Worm (Caenorhabditis elegans): ENCODE results near the gene ubc-15.

The ubc-15 gene

DNA sequence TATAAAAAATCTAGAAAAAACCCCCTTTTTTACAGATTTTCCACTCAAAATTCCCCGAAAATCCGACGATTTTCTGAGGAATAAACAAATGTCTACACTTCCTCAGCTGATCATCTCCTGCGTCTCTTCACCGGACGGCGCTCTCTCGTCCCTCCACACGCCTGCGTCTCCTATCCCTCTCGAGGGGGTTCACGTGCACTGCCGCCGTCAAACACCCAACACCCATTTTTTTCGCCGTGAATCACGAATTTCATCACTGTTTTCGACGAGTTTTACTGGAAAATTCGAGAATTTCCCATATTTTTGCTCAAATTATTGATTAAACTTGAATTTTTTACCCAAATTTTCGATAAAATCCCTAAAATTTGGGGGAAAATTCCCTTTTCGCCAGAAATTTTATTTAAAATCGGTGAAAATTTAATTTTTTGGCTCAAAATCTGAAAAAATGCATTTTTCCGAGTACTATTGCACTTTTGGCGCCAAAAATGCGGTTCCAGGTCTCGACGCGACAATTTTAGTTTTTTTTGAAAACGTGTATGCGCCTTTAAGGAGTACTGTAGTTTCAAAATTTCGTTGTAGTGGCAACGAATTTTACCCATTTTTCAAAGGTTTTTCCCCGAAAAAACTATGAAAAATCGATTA is 7.5 kb upstream of the ubc-15 start (continued):
- TF ChIP-seq dpl-1 (GFP tag; optimal IDR thresholded peaks at IDR 0.05), result peak; percentile 22 to 52 (median 44)
- TF ChIP-seq skn-1 (tag; optimal IDR thresholded peaks at IDR 0.05), result peak; percentile 80
- no peak for TF ChIP-seq lir-3 (tag; optimal IDR thresholded peaks at IDR 0.05; ENCODE audit: poor library complexity)
- TF ChIP-seq unc-86 (tag; optimal IDR thresholded peaks at IDR 0.05), result peak; percentile 34
- TF ChIP-seq irx-1 (tag; optimal IDR thresholded peaks at IDR 0.05), result peak; percentile 7
- peak; percentile 21 for TF ChIP-seq nhr-90 (tag; optimal IDR thresholded peaks at IDR 0.05; ENCODE audit: poor library complexity)
- peak; percentile 24 for TF ChIP-seq nhr-11 (tag; optimal IDR thresholded peaks at IDR 0.05)
- no peak for TF ChIP-seq alr-1 (tag; optimal IDR thresholded peaks at IDR 0.05; ENCODE audit: borderline replicate concordance)
- TF ChIP-seq nhr-28 (tag; optimal IDR thresholded peaks at IDR 0.05), result no peak
- TF ChIP-seq isw-1 (GFP tag; IDR thresholded peaks at IDR 0.05), result peak; percentile 32
- peak; percentile 72 for TF ChIP-seq mep-1 (tag; optimal IDR thresholded peaks at IDR 0.05)
- TF ChIP-seq fos-1 (tag; optimal IDR thresholded peaks at IDR 0.05), result no peak
- TF ChIP-seq egl-27 (tag; optimal IDR thresholded peaks at IDR 0.05), result no peak
- TF ChIP-seq xbp-1 (tag; optimal IDR thresholded peaks at IDR 0.05), result peak; percentile 51
- no peak for TF ChIP-seq dsc-1 (tag; optimal IDR thresholded peaks at IDR 0.05)
- no peak for TF ChIP-seq unc-62 (GFP tag; optimal IDR thresholded peaks at IDR 0.05)
- peak; percentile 13 for TF ChIP-seq C04F5.9 (tag; optimal IDR thresholded peaks at IDR 0.05)
- TF ChIP-seq lsy-2 (tag; optimal IDR thresholded peaks at IDR 0.05), result peak; percentile 45 to 62
- TF ChIP-seq ceh-82 (tag; optimal IDR thresholded peaks at IDR 0.05), result peak in 2 of 3 experiments; percentile 35 to 55
- peak; percentile 49 for TF ChIP-seq jun-1 (tag; optimal IDR thresholded peaks at IDR 0.05)
- TF ChIP-seq nhr-85 (tag), result peak; percentile 46
- TF ChIP-seq swsn-7 (tag; optimal IDR thresholded peaks at IDR 0.05), result peak; percentile 67

DNA sequence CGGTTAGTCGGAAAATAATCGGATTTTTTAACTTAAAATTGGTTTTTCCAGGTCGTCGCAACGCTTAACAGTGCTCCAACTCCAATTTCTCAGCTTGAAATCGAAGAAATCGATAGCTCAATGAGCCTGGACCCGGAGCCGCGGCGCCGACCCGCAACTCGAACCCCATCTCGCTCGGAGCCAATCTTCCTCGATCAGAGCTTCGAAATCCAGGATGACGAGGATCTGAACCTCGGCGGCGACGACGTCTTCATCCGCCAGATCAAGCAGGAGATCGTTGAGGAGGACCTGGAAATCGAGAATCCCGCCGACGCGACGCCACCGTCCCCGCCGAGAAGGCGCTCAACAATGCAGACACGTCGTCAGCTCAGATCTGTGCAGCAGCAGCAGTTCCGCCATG is 6.8 kb upstream of the ubc-15 start:
- no peak for TF ChIP-seq lir-3 (tag; optimal IDR thresholded peaks at IDR 0.05; ENCODE audit: poor library complexity)
- TF ChIP-seq lin-14 (GFP tag; optimal IDR thresholded peaks at IDR 0.05), result no peak
- TF ChIP-seq nhr-12 (tag; optimal IDR thresholded peaks at IDR 0.05), result no peak
- TF ChIP-seq Y116A8C.19 (tag; optimal IDR thresholded peaks at IDR 0.05; ENCODE audit: borderline replicate concordance), result no peak
- TF ChIP-seq C16A3.4 (tag; optimal IDR thresholded peaks at IDR 0.05), result no peak
- no peak for TF ChIP-seq unc-98 (GFP tag; IDR thresholded peaks at IDR 0.05)
- no peak for TF ChIP-seq nhr-28 (tag; optimal IDR thresholded peaks at IDR 0.05)
- no peak for TF ChIP-seq mef-2 (tag; optimal IDR thresholded peaks at IDR 0.05)
- TF ChIP-seq snu-23 (GFP tag; optimal IDR thresholded peaks at IDR 0.05), result no peak
- TF ChIP-seq xbp-1 (tag; optimal IDR thresholded peaks at IDR 0.05), result no peak
- no peak for TF ChIP-seq blmp-1 (tag; optimal IDR thresholded peaks at IDR 0.05)
- TF ChIP-seq vab-15 (tag; optimal IDR thresholded peaks at IDR 0.05), result no peak
- TF ChIP-seq hlh-4 (tag; optimal IDR thresholded peaks at IDR 0.05), result no peak
- no peak for TF ChIP-seq dpl-1 (GFP tag; optimal IDR thresholded peaks at IDR 0.05)
- no peak for TF ChIP-seq nhr-11 (tag; optimal IDR thresholded peaks at IDR 0.05)
- no peak for TF ChIP-seq fkh-4 (tag; optimal IDR thresholded peaks at IDR 0.05; ENCODE audit: borderline replicate concordance)
- TF ChIP-seq hlh-17 (GFP tag; optimal IDR thresholded peaks at IDR 0.05; ENCODE audit: borderline replicate concordance), result no peak
- no peak for TF ChIP-seq nhr-47 (tag; optimal IDR thresholded peaks at IDR 0.05)
- no peak for TF ChIP-seq unc-30 (tag; optimal IDR thresholded peaks at IDR 0.05)
- no peak for TF ChIP-seq tbx-2 (tag; optimal IDR thresholded peaks at IDR 0.05)

DNA sequence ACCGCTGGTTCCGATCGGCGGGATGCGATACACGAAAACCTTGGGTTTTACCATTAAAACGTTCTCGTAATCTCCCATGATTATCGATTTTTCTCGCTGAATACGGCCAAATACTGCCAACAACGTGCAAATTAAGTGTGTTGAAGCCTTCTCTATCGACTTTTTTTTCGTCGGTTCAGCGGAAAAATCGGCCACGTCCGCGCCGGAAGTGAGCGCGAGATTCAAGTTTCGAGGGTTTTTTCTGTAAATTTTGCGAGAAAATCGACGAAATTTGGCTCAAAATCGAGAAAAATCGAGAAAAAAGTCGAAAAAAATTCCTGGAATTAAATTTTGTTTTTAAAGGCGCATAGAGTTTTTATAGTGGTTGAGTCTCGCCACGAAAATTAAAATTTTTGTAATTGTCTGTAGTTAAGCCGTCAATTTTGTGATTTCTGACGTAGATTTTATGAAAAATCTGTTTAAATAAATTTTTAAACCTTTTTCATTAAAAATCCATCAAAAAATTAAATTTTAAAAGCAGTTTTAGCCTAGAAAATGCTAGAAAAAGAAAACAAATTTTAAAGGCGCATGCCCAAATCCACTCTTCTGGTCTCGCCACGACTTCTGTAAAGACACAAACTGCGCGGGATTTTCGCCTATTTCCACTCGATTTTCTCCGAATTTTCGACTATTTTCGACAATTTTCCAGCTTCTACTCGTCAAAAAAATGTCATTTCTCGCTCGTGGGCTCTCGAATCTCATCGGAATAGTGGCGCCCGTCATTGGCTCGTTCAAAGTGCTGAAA is 5.9 kb upstream of the ubc-15 start, which contains the start of the genes ncap-1 and Y110A2AR.1:
TSS of gene ncap-1 (minus strand) at position 241 of the 784 bp plus-strand sequence.
TSS of gene Y110A2AR.1 (plus strand) at position 637 of the 784 bp plus-strand sequence.
- TF ChIP-seq dpl-1 (GFP tag; optimal IDR thresholded peaks at IDR 0.05) (peak; percentile 49 to 83 (median 74)), lsy-2 (tag; optimal IDR thresholded peaks at IDR 0.05) (peak in 1 of 2 experiments; percentile 13), lin-35 (GFP tag; optimal IDR thresholded peaks at IDR 0.05) (peak; percentile 68 to 88), vab-15 (tag; optimal IDR thresholded peaks at IDR 0.05) (no peak), efl-1 (optimal IDR thresholded peaks at IDR 0.05) (peak; percentile 37 to 81), efl-1 (GFP tag; optimal IDR thresholded peaks at IDR 0.05 in 1 of 2) (peak; percentile 82 to 98), ceh-82 (tag; optimal IDR thresholded peaks at IDR 0.05) (peak in 1 of 3 experiments; percentile 18), egl-27 (tag; optimal IDR thresholded peaks at IDR 0.05) (no peak), mep-1 (tag; optimal IDR thresholded peaks at IDR 0.05) (peak; percentile 1)

Measured in whole organism, L1 larva.